Worm (Caenorhabditis elegans): ENCODE data around the gene D2023.3.

DNA sequence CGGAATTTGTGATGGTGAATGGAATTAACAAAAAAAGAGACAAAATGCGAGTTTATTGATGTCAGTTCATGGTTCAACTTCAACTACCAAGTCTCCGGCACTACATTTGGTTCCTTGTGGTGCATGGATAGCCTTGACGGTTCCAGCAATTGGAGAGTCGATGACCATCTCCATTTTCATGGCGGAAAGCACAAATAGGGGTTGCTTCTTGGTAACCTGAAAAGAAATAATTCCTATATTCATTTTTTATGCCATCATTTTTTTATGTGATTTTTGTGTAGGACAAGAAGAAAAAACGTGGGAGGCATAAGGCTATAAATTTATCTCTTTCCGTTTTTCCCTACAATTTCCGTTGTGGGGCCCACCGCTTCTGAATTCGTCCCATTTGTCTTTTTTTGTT lies 6.2 kb upstream of the D2023.3 start:
- TF ChIP-seq egl-27 (tag; optimal IDR thresholded peaks at IDR 0.05) (no peak), unc-62 (GFP tag; optimal IDR thresholded peaks at IDR 0.05) (no peak), snpc-4 (tag; optimal IDR thresholded peaks at IDR 0.05) (no peak), ZK546.5 (tag; optimal IDR thresholded peaks at IDR 0.05) (no peak), nhr-25 (tag; optimal IDR thresholded peaks at IDR 0.05) (no peak), blmp-1 (tag; optimal IDR thresholded peaks at IDR 0.05; ENCODE audit: insufficient read depth) (no peak), F13H6.1 (tag; optimal IDR thresholded peaks at IDR 0.05) (no peak)

Measured in whole organism, L2 larva.